Fruit fly (Drosophila melanogaster) whole organism, embryonic: ENCODE measurements around the gene Mob3.

Experiments used
- B-H2 ChIP-seq: fragments of 200-800 bp; sonication (Bioruptor generic); optimal IDR thresholded peaks from 2 replicates; lab custom pipeline; 2018; ENCODE audit warnings: missing biosample characterization, mild to moderate bottlenecking, missing genetic modification characterization
- CG10543 ChIP-seq: fragments of 200-800 bp; sonication (Bioruptor generic); optimal IDR thresholded peaks from 3 replicates; lab custom pipeline; 2017; ENCODE audit warnings: missing biosample characterization, mild to moderate bottlenecking, missing genetic modification characterization, moderate library complexity
- CG10979 ChIP-seq: fragments of 200-800 bp; sonication (Bioruptor generic); optimal IDR thresholded peaks from 2 replicates; lab custom pipeline; 2018; ENCODE audit warnings: missing biosample characterization, mild to moderate bottlenecking, missing genetic modification characterization, moderate library complexity
- CG11398 ChIP-seq: fragments of 200-800 bp; sonication (Bioruptor generic); optimal IDR thresholded peaks from 2 replicates; lab custom pipeline; 2016; ENCODE audit warnings: missing biosample characterization, missing genetic modification characterization
- CG12299 ChIP-seq: fragments of 200-800 bp; sonication (Bioruptor generic); optimal IDR thresholded peaks from 2 replicates; lab custom pipeline; 2018; ENCODE audit warnings: missing biosample characterization, mild to moderate bottlenecking, missing genetic modification characterization
- CG14710 ChIP-seq: fragments of 200-800 bp; sonication (Bioruptor generic); optimal IDR thresholded peaks from 3 replicates; lab custom pipeline; 2019; ENCODE audit warnings: missing biosample characterization, mild to moderate bottlenecking, missing genetic modification characterization, moderate library complexity
- CG17568 ChIP-seq: fragments of 200-800 bp; sonication (Bioruptor generic); optimal IDR thresholded peaks from 2 replicates; lab custom pipeline; 2018; ENCODE audit warnings: missing biosample characterization, mild to moderate bottlenecking, missing genetic modification characterization, moderate library complexity
- CG2199 ChIP-seq: fragments of 200-800 bp; sonication (Bioruptor generic); IDR thresholded peaks from 3 replicates; pipeline ENCODE4 v1.3.6; 2022; ENCODE audit warnings: missing biosample characterization, missing genetic modification characterization
- CG2712 ChIP-seq: fragments of 200-800 bp; optimal IDR thresholded peaks from 3 replicates; lab custom pipeline; 2019; ENCODE audit warnings: missing biosample characterization, mild to moderate bottlenecking, missing genetic modification characterization, moderate library complexity
- CG3065 ChIP-seq: fragments of 200-800 bp; sonication (Bioruptor generic); optimal IDR thresholded peaks from 2 replicates; lab custom pipeline; 2016; ENCODE audit warnings: missing biosample characterization, missing genetic modification characterization
- CG31224 ChIP-seq: fragments of 200-800 bp; sonication (Bioruptor generic); IDR thresholded peaks from 2 replicates; pipeline ENCODE4 v1.3.6; 2022; ENCODE audit warnings: missing biosample characterization, missing genetic modification characterization
- CG33557 ChIP-seq: fragments of 200-800 bp; sonication (Bioruptor generic); optimal IDR thresholded peaks from 2 replicates; lab custom pipeline; 2019; ENCODE audit warnings: missing biosample characterization, mild to moderate bottlenecking, missing genetic modification characterization, moderate library complexity
- CG42726 ChIP-seq: fragments of 200-800 bp; sonication (Bioruptor generic); IDR thresholded peaks from 2 replicates; pipeline ENCODE4 v1.3.6; 2022; ENCODE audit warnings: missing biosample characterization, missing genetic modification characterization; ENCODE audit not compliant: partially characterized antibody
- CG4328 ChIP-seq: fragments of 200-800 bp; sonication (Bioruptor generic); optimal IDR thresholded peaks from 3 replicates; lab custom pipeline; 2017; ENCODE audit warnings: missing biosample characterization, missing genetic modification reagents, missing genetic modification characterization
- CG4360 ChIP-seq: fragments of 200-800 bp; sonication (Bioruptor generic); IDR thresholded peaks from 2 replicates; pipeline ENCODE4 v1.3.6; 2022; ENCODE audit warnings: missing biosample characterization, missing genetic modification characterization
- CG5180 ChIP-seq: fragments of 200-800 bp; sonication (Bioruptor generic); optimal IDR thresholded peaks from 3 replicates; lab custom pipeline; 2017; ENCODE audit warnings: missing biosample characterization, missing genetic modification characterization, mild to moderate bottlenecking, moderate library complexity, missing genetic modification reagents
- CG6689 ChIP-seq: fragments of 200-800 bp; sonication (Bioruptor generic); IDR thresholded peaks from 2 replicates; pipeline ENCODE4 v1.3.6; 2022; ENCODE audit warnings: missing biosample characterization, missing genetic modification characterization
- CG6791 ChIP-seq: fragments of 200-800 bp; sonication (Bioruptor generic); IDR thresholded peaks from 3 replicates; pipeline ENCODE4 v1.3.6; 2022; ENCODE audit warnings: missing biosample characterization, missing genetic modification characterization; ENCODE audit not compliant: partially characterized antibody
- CG7271 ChIP-seq: fragments of 200-800 bp; sonication (Bioruptor generic); optimal IDR thresholded peaks from 2 replicates; lab custom pipeline; 2018; ENCODE audit warnings: missing biosample characterization, mild to moderate bottlenecking, missing genetic modification characterization, moderate library complexity
- CG7556 ChIP-seq: fragments of 200-800 bp; sonication (Bioruptor generic); optimal IDR thresholded peaks from 2 replicates; lab custom pipeline; 2017; ENCODE audit warnings: missing biosample characterization, mild to moderate bottlenecking, missing genetic modification characterization
- CG7928 ChIP-seq: fragments of 200-800 bp; sonication (Bioruptor generic); optimal IDR thresholded peaks from 2 replicates; lab custom pipeline; 2017; ENCODE audit warnings: missing biosample characterization, mild to moderate bottlenecking, missing genetic modification characterization
- CG7987 ChIP-seq: fragments of 200-800 bp; sonication (Bioruptor generic); optimal IDR thresholded peaks from 2 replicates; lab custom pipeline; 2018; ENCODE audit warnings: missing biosample characterization, mild to moderate bottlenecking, missing genetic modification characterization, moderate library complexity
- CG8281 ChIP-seq: fragments of 200-800 bp; sonication (Bioruptor generic); optimal IDR thresholded peaks from 2 replicates; lab custom pipeline; 2018; ENCODE audit warnings: missing biosample characterization, mild to moderate bottlenecking, missing genetic modification characterization, moderate library complexity
- Elba2 ChIP-seq: fragments of 200-800 bp; sonication (Bioruptor generic); optimal IDR thresholded peaks from 3 replicates; lab custom pipeline; 2016; ENCODE audit warnings: missing biosample characterization, missing genetic modification characterization
- Ets65A ChIP-seq: fragments of 200-800 bp; sonication (Bioruptor generic); peaks from one replicate; lab custom pipeline; 2016; ENCODE audit warnings: missing biosample characterization, missing genetic modification characterization
- HHEX ChIP-seq: fragments of 200-800 bp; sonication (Bioruptor generic); optimal IDR thresholded peaks from 3 replicates; lab custom pipeline; 2017; ENCODE audit warnings: missing biosample characterization, mild to moderate bottlenecking, missing genetic modification characterization, missing genetic modification reagents
- HLH3B ChIP-seq: fragments of 200-800 bp; sonication (Bioruptor generic); IDR thresholded peaks from 2 replicates; pipeline ENCODE4 v1.3.6; 2022; ENCODE audit warnings: missing biosample characterization, missing genetic modification characterization
- HLHmδ ChIP-seq: fragments of 200-800 bp; sonication (Bioruptor generic); optimal IDR thresholded peaks from 2 replicates; lab custom pipeline; 2018; ENCODE audit warnings: missing biosample characterization, mild to moderate bottlenecking, missing genetic modification characterization, moderate library complexity
- Hmr ChIP-seq: fragments of 200-800 bp; sonication (Bioruptor generic); optimal IDR thresholded peaks from 3 replicates; lab custom pipeline; 2017; ENCODE audit warnings: mild to moderate bottlenecking, missing biosample characterization, missing genetic modification reagents, missing genetic modification characterization
- Neu2 ChIP-seq: fragments of 200-800 bp; sonication (Bioruptor generic); optimal IDR thresholded peaks from 3 replicates; lab custom pipeline; 2016; ENCODE audit warnings: missing biosample characterization, missing genetic modification characterization, borderline replicate concordance
- NfI ChIP-seq: fragments of 200-800 bp; sonication (Bioruptor generic); optimal IDR thresholded peaks from 3 replicates; lab custom pipeline; 2018; ENCODE audit warnings: missing biosample characterization, mild to moderate bottlenecking, missing genetic modification characterization, moderate library complexity
- Optix ChIP-seq: fragments of 200-800 bp; sonication (Bioruptor generic); IDR thresholded peaks from 3 replicates; pipeline ENCODE4 v1.3.6; 2022; ENCODE audit warnings: missing biosample characterization, missing genetic modification characterization
- Sin3A ChIP-seq: fragments of >200 bp; optimal IDR thresholded peaks from 2 replicates; lab custom pipeline; 2018
- Sry-β ChIP-seq: fragments of 200-800 bp; sonication (Bioruptor generic); optimal IDR thresholded peaks from 2 replicates; lab custom pipeline; 2018; ENCODE audit warnings: missing biosample characterization, mild to moderate bottlenecking, missing genetic modification characterization, moderate library complexity
- Tbp ChIP-seq: fragments of >200 bp; optimal IDR thresholded peaks from 2 replicates; lab custom pipeline; 2018; ENCODE audit warnings: missing biosample characterization, missing genetic modification characterization
- crol ChIP-seq: fragments of 200-800 bp; sonication (Bioruptor generic); IDR thresholded peaks from 2 replicates; pipeline ENCODE4 v1.3.6; 2022; ENCODE audit warnings: missing biosample characterization, missing genetic modification characterization
- dpn ChIP-seq, 2 experiments: fragments of 200-800 bp; sonication (Bioruptor generic); optimal IDR thresholded peaks; 3 replicates each; lab custom pipeline; 2016; ENCODE audit warnings: missing biosample characterization in 2 of 2, missing genetic modification characterization in 2 of 2
- esg ChIP-seq: fragments of 200-800 bp; sonication (Bioruptor generic); conservative IDR thresholded peaks from 2 replicates; pipeline ENCODE4 v1.3.6; 2022; ENCODE audit warnings: missing biosample characterization, missing genetic modification characterization
- fd64A ChIP-seq: fragments of 200-800 bp; sonication (Bioruptor generic); optimal IDR thresholded peaks from 3 replicates; lab custom pipeline; 2018; ENCODE audit warnings: missing biosample characterization, mild to moderate bottlenecking, missing genetic modification characterization
- gce ChIP-seq: fragments of 200-800 bp; sonication (Bioruptor generic); IDR thresholded peaks from 3 replicates; pipeline ENCODE4 v1.3.6; 2022; ENCODE audit warnings: missing biosample characterization, missing genetic modification characterization
- her ChIP-seq: fragments of 200-800 bp; sonication (Bioruptor generic); optimal IDR thresholded peaks from 2 replicates; lab custom pipeline; 2016; ENCODE audit warnings: missing biosample characterization, missing genetic modification characterization
- phol ChIP-seq: fragments of 200-800 bp; sonication (Bioruptor generic); optimal IDR thresholded peaks from 3 replicates; lab custom pipeline; 2018; ENCODE audit warnings: missing biosample characterization, mild to moderate bottlenecking, missing genetic modification characterization, moderate library complexity
- ro ChIP-seq: fragments of 200-800 bp; sonication (Bioruptor generic); IDR thresholded peaks from 2 replicates; pipeline ENCODE4 v1.3.6; 2022; ENCODE audit warnings: missing biosample characterization, missing genetic modification characterization
- run ChIP-seq: fragments of 200-800 bp; sonication (Bioruptor generic); optimal IDR thresholded peaks from 3 replicates; lab custom pipeline; 2018; ENCODE audit warnings: missing biosample characterization, mild to moderate bottlenecking, missing genetic modification characterization
- sd ChIP-seq: fragments of 200-800 bp; sonication (Bioruptor generic); optimal IDR thresholded peaks from 3 replicates; lab custom pipeline; 2018; ENCODE audit warnings: missing biosample characterization, mild to moderate bottlenecking, missing genetic modification characterization, moderate library complexity
- sr ChIP-seq: fragments of 200-800 bp; sonication (Bioruptor generic); IDR thresholded peaks from 3 replicates; pipeline ENCODE4 v1.3.6; 2022; ENCODE audit warnings: missing biosample characterization, missing genetic modification characterization
- tgo ChIP-seq: fragments of 200-800 bp; sonication (Bioruptor generic); IDR thresholded peaks from 3 replicates; pipeline ENCODE4 v1.3.6; 2022; ENCODE audit warnings: missing biosample characterization, missing genetic modification characterization
- tin ChIP-seq: fragments of 200-800 bp; sonication (Bioruptor generic); optimal IDR thresholded peaks from 3 replicates; lab custom pipeline; 2016; ENCODE audit warnings: missing biosample characterization, missing genetic modification characterization
- toy ChIP-seq: fragments of 200-800 bp; sonication (Bioruptor generic); IDR thresholded peaks from 2 replicates; pipeline ENCODE4 v1.3.6; 2022; ENCODE audit warnings: missing biosample characterization, missing genetic modification characterization
- ttk ChIP-seq: fragments of 200-800 bp; sonication (Bioruptor generic); IDR thresholded peaks from 2 replicates; pipeline ENCODE4 v2.1.2; 2022; ENCODE audit warnings: missing biosample characterization, missing genetic modification characterization
- vvl ChIP-seq: fragments of 200-800 bp; sonication (Bioruptor generic); IDR thresholded peaks from 2 replicates; pipeline ENCODE4 v1.3.6; 2022; ENCODE audit warnings: missing biosample characterization, missing genetic modification characterization
- zfh2 ChIP-seq: fragments of 200-800 bp; sonication (Bioruptor generic); optimal IDR thresholded peaks from 2 replicates; lab custom pipeline; 2016; ENCODE audit warnings: missing biosample characterization, missing genetic modification characterization

Gene Mob3

DNA sequence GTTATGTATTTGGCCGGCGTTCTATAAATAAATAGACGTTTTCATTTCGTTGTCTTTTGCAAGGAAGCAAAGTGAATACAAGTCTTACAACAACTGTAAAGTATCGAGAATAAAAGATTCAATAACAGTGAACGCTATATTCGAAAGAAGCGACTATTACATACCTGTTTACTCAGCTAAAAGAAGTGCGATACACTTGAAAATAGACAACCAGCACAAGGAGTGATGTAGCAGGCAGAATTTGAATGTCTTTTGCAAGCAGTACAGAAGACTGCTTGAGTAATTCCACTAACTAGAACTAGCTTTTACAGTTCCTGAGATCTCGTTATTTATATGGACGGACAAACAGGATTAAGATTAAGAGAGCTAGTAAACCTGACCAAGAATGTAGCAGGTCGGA is 33.2 kb downstream of the Mob3 start (continued):
- TF ChIP-seq CG5180 (GFP tag; lab: Kevin White, UChicago), result no peak
- no peak for TF ChIP-seq Sin3A
- TF ChIP-seq NfI (GFP tag; lab: Kevin White, UChicago), result peak; percentile 22
- no peak for TF ChIP-seq CG8281 (tag; lab: Kevin White, UChicago)
- TF ChIP-seq Tbp (GFP tag; lab: Kevin White, UChicago), result no peak
- no peak for TF ChIP-seq Neu2 (GFP tag; lab: Kevin White, UChicago)
- TF ChIP-seq Ets65A (GFP tag; lab: Kevin White, UChicago), result no peak
- no peak for TF ChIP-seq ro (GFP tag; lab: Robert Waterston, UW)
- TF ChIP-seq CG17568, result no peak
- TF ChIP-seq CG12299 (tag; lab: Kevin White, UChicago), result no peak
- TF ChIP-seq CG42726 (GFP tag; lab: Robert Waterston, UW), result no peak
- no peak for TF ChIP-seq CG31224
- 0 out of 2 replicates have a peak, but pooled peaks have one; percentile 15 for TF ChIP-seq HLH3B (GFP tag; lab: Robert Waterston, UW)
- peak; percentile 9 for TF ChIP-seq phol (tag; lab: Kevin White, UChicago)
- no peak for TF ChIP-seq CG3065 (GFP tag; lab: Kevin White, UChicago)
- no peak for TF ChIP-seq ttk (GFP tag; lab: Robert Waterston, UW)
- TF ChIP-seq vvl (GFP tag; lab: Robert Waterston, UW), result no peak
- TF ChIP-seq esg (GFP tag; lab: Robert Waterston, UW), result no peak
- TF ChIP-seq toy, result no peak
- peak; percentile 98 for TF ChIP-seq CG2199
- peak in 1 of 2 experiments; percentile 33 for TF ChIP-seq dpn (GFP tag; optimal IDR thresholded peaks at IDR 0.05; lab: Kevin White, UChicago)
- TF ChIP-seq CG10979 (tag; lab: Kevin White, UChicago), result peak; percentile 7
- peak; percentile 26 for TF ChIP-seq CG2712
- TF ChIP-seq zfh2 (GFP tag; lab: Kevin White, UChicago), result no peak
- TF ChIP-seq HHEX (GFP tag; lab: Kevin White, UChicago), result no peak
- peak; percentile 22 for TF ChIP-seq CG14710 (tag; lab: Kevin White, UChicago)
- TF ChIP-seq crol, result no peak
- TF ChIP-seq Elba2, result no peak
- no peak for TF ChIP-seq CG10543 (GFP tag; lab: Kevin White, UChicago)
- TF ChIP-seq sd (tag; lab: Kevin White, UChicago), result peak; percentile 95
- TF ChIP-seq B-H2 (GFP tag; lab: Kevin White, UChicago), result peak; percentile 30
- TF ChIP-seq CG6791 (GFP tag; lab: Robert Waterston, UW), result peak; percentile 92
- TF ChIP-seq CG7271, result no peak
- no peak for TF ChIP-seq run (tag; lab: Kevin White, UChicago)
- TF ChIP-seq HLHmδ (GFP tag; lab: Kevin White, UChicago), result no peak
- no peak for TF ChIP-seq CG6689 (GFP tag; lab: Robert Waterston, UW)
- TF ChIP-seq gce (GFP tag; lab: Robert Waterston, UW), result no peak
- TF ChIP-seq Optix, result no peak
- TF ChIP-seq CG11398 (GFP tag; lab: Kevin White, UChicago), result no peak
- no peak for TF ChIP-seq fd64A (GFP tag; lab: Kevin White, UChicago)
- TF ChIP-seq CG33557 (GFP tag; lab: Kevin White, UChicago), result peak; percentile 10
- TF ChIP-seq CG7928 (GFP tag; lab: Kevin White, UChicago), result no peak
- no peak for TF ChIP-seq CG7556 (GFP tag; lab: Kevin White, UChicago)
- TF ChIP-seq CG4360, result no peak
- no peak for TF ChIP-seq CG4328 (GFP tag; lab: Kevin White, UChicago)
- TF ChIP-seq her (GFP tag; lab: Kevin White, UChicago), result peak; percentile 16
- TF ChIP-seq Hmr (GFP tag; lab: Kevin White, UChicago), result no peak
- TF ChIP-seq tgo (GFP tag; lab: Robert Waterston, UW), result no peak
- TF ChIP-seq Sry-β (GFP tag; lab: Kevin White, UChicago), result no peak
- no peak for TF ChIP-seq CG7987 (GFP tag; lab: Kevin White, UChicago)
- TF ChIP-seq sr (GFP tag; lab: Robert Waterston, UW), result no peak
- TF ChIP-seq tin (GFP tag; lab: Kevin White, UChicago), result no peak
